Worm (Caenorhabditis elegans): ENCODE results near the gene spp-27.

spp-27 gene

ce11 chrV:6520385-6521080 is 36.4 kb downstream of the spp-27 start, which contains the start of the genes F46E10.2 and F46E10.18:
F46E10.2 (plus strand) TSS chrV:6520435.
F46E10.18 (plus strand) TSS chrV:6521030.
- TF ChIP-seq ztf-29 (GFP tag; IDR thresholded peaks at IDR 0.05) (no peak), cog-1 (tag; optimal IDR thresholded peaks at IDR 0.05) (no peak), tab-1 (GFP tag; IDR thresholded peaks at IDR 0.05) (no peak), ref-1 (GFP tag; conservative IDR thresholded peaks at IDR 0.05) (no peak), med-1 (GFP tag; optimal IDR thresholded peaks at IDR 0.05; ENCODE audit: insufficient read depth) (no peak), T22C8.4 (GFP tag; IDR thresholded peaks at IDR 0.05) (no peak), flt-1 (GFP tag; IDR thresholded peaks at IDR 0.05) (no peak), klf-2 (GFP tag; conservative IDR thresholded peaks at IDR 0.05) (no peak)

ce11 chrV:6518225-6518396 is 38.8 kb downstream of the spp-27 start, which contains the start of gene F46E10.3:
F46E10.3 (plus strand) TSS chrV:6518297.
- TF ChIP-seq ztf-23 (GFP tag; IDR thresholded peaks at IDR 0.05) (no peak), tab-1 (GFP tag; IDR thresholded peaks at IDR 0.05) (no peak), T22C8.4 (GFP tag; IDR thresholded peaks at IDR 0.05) (no peak), flt-1 (GFP tag; IDR thresholded peaks at IDR 0.05) (no peak), med-1 (GFP tag; optimal IDR thresholded peaks at IDR 0.05; ENCODE audit: insufficient read depth) (no peak), klf-2 (GFP tag; conservative IDR thresholded peaks at IDR 0.05) (no peak), ref-1 (GFP tag; conservative IDR thresholded peaks at IDR 0.05) (no peak), ztf-29 (GFP tag; IDR thresholded peaks at IDR 0.05) (no peak), cog-1 (tag; optimal IDR thresholded peaks at IDR 0.05) (no peak)

- TF ChIP-seq ref-1 (GFP tag; conservative IDR thresholded peaks at IDR 0.05): no peak
- TF ChIP-seq flt-1 (GFP tag; IDR thresholded peaks at IDR 0.05): no peak
- no peak for TF ChIP-seq tab-1 (GFP tag; IDR thresholded peaks at IDR 0.05)
- no peak for TF ChIP-seq med-1 (GFP tag; optimal IDR thresholded peaks at IDR 0.05; ENCODE audit: insufficient read depth)
- no peak for TF ChIP-seq cog-1 (tag; optimal IDR thresholded peaks at IDR 0.05)
- no peak for TF ChIP-seq T22C8.4 (GFP tag; IDR thresholded peaks at IDR 0.05)
- no peak for TF ChIP-seq ztf-29 (GFP tag; IDR thresholded peaks at IDR 0.05)
- TF ChIP-seq klf-2 (GFP tag; conservative IDR thresholded peaks at IDR 0.05): no peak
- no peak for TF ChIP-seq ztf-23 (GFP tag; IDR thresholded peaks at IDR 0.05)
Observed at ce11 chrV:6517305-6518224, 39.4 kb downstream of the spp-27 start.

- TF ChIP-seq ztf-29 (GFP tag; IDR thresholded peaks at IDR 0.05) (no peak), med-1 (GFP tag; optimal IDR thresholded peaks at IDR 0.05; ENCODE audit: insufficient read depth) (no peak), ztf-23 (GFP tag; IDR thresholded peaks at IDR 0.05) (no peak), ref-1 (GFP tag; conservative IDR thresholded peaks at IDR 0.05) (no peak), cog-1 (tag; optimal IDR thresholded peaks at IDR 0.05) (no peak), flt-1 (GFP tag; IDR thresholded peaks at IDR 0.05) (no peak), T22C8.4 (GFP tag; IDR thresholded peaks at IDR 0.05) (no peak), klf-2 (GFP tag; conservative IDR thresholded peaks at IDR 0.05) (no peak), tab-1 (GFP tag; IDR thresholded peaks at IDR 0.05) (no peak)
Observed at ce11 chrV:6516491-6517304, 40.2 kb downstream of the spp-27 start, which contains the start of gene mdh-1. mdh-1 (minus strand) TSS chrV:6516526.

ce11 chrV:6515344-6515743 is 41.6 kb downstream of the spp-27 start:
- TF ChIP-seq ztf-29 (GFP tag; IDR thresholded peaks at IDR 0.05): no peak
- TF ChIP-seq klf-2 (GFP tag; conservative IDR thresholded peaks at IDR 0.05): no peak
- no peak for TF ChIP-seq flt-1 (GFP tag; IDR thresholded peaks at IDR 0.05)
- no peak for TF ChIP-seq ref-1 (GFP tag; conservative IDR thresholded peaks at IDR 0.05)
- TF ChIP-seq cog-1 (tag; optimal IDR thresholded peaks at IDR 0.05): no peak
- no peak for TF ChIP-seq med-1 (GFP tag; optimal IDR thresholded peaks at IDR 0.05; ENCODE audit: insufficient read depth)
- TF ChIP-seq T22C8.4 (GFP tag; IDR thresholded peaks at IDR 0.05): no peak
- TF ChIP-seq tab-1 (GFP tag; IDR thresholded peaks at IDR 0.05): no peak
- no peak for TF ChIP-seq ztf-23 (GFP tag; IDR thresholded peaks at IDR 0.05)

- TF ChIP-seq med-1 (GFP tag; optimal IDR thresholded peaks at IDR 0.05; ENCODE audit: insufficient read depth) (no peak), cog-1 (tag; optimal IDR thresholded peaks at IDR 0.05) (no peak), T22C8.4 (GFP tag; IDR thresholded peaks at IDR 0.05) (no peak), ref-1 (GFP tag; conservative IDR thresholded peaks at IDR 0.05) (no peak), tab-1 (GFP tag; IDR thresholded peaks at IDR 0.05) (no peak), klf-2 (GFP tag; conservative IDR thresholded peaks at IDR 0.05) (no peak), flt-1 (GFP tag; IDR thresholded peaks at IDR 0.05) (no peak), ztf-29 (GFP tag; IDR thresholded peaks at IDR 0.05) (no peak), ztf-23 (GFP tag; IDR thresholded peaks at IDR 0.05) (no peak)
Observed at ce11 chrV:6514887-6515324, 42.0 kb downstream of the spp-27 start, which contains the start of gene dpy-11. dpy-11 (minus strand) TSS chrV:6515240.

- TF ChIP-seq T22C8.4 (GFP tag; IDR thresholded peaks at IDR 0.05): 0 out of 2 replicates have a peak, but pooled peaks have one; percentile 18
- no peak for TF ChIP-seq tab-1 (GFP tag; IDR thresholded peaks at IDR 0.05)
- TF ChIP-seq cog-1 (tag; optimal IDR thresholded peaks at IDR 0.05): no peak
Observed at ce11 chrV:6513786-6514430, 43.0 kb downstream of the spp-27 start.

ce11 chrV:6513356-6513755 is 43.6 kb downstream of the spp-27 start:
- TF ChIP-seq ref-1 (GFP tag; conservative IDR thresholded peaks at IDR 0.05) (no peak), cog-1 (tag; optimal IDR thresholded peaks at IDR 0.05) (no peak), ztf-23 (GFP tag; IDR thresholded peaks at IDR 0.05) (no peak), med-1 (GFP tag; optimal IDR thresholded peaks at IDR 0.05; ENCODE audit: insufficient read depth) (no peak), tab-1 (GFP tag; IDR thresholded peaks at IDR 0.05) (no peak), T22C8.4 (GFP tag; IDR thresholded peaks at IDR 0.05) (no peak), flt-1 (GFP tag; IDR thresholded peaks at IDR 0.05) (no peak), klf-2 (GFP tag; conservative IDR thresholded peaks at IDR 0.05) (no peak), ztf-29 (GFP tag; IDR thresholded peaks at IDR 0.05) (no peak)

All from whole organism, midembryonic.